Fruit fly (Drosophila melanogaster): ENCODE data around the gene CG13926.

CG13926 gene

dm6 chr3L:1648690-1649355 lies 30.9 kb upstream of the CG13926 start, which contains the start of gene CG13920 (continued):
- no peak for TF ChIP-seq phol (tag; optimal IDR thresholded peaks at IDR 0.05)
- no peak for TF ChIP-seq mam (GFP tag; optimal IDR thresholded peaks at IDR 0.05)

dm6 chr3L:1647276-1647919 lies 29.4 kb upstream of the CG13926 start, which contains the start of the genes CG17249 and Bro:
Gene CG17249 (minus strand): TSS chr3L:1647464.
Gene Bro (plus strand): TSS chr3L:1647869.
- TF ChIP-seq CG9817 (tag; optimal IDR thresholded peaks at IDR 0.05) (peak; percentile 16), NfI (GFP tag; optimal IDR thresholded peaks at IDR 0.05) (peak; percentile 43), Dll (GFP tag; IDR thresholded peaks at IDR 0.05; ENCODE audit: partially characterized antibody) (0 out of 4 replicates have a peak, but pooled peaks have one; percentile 19), CG17829 (tag; optimal IDR thresholded peaks at IDR 0.05) (peak; percentile 3), p53 (GFP tag; optimal IDR thresholded peaks at IDR 0.05) (no peak), CG12942 (GFP tag; optimal IDR thresholded peaks at IDR 0.05) (peak; percentile 9), lilli (GFP tag; optimal IDR thresholded peaks at IDR 0.05) (peak; percentile 72), CG11723 (GFP tag; optimal IDR thresholded peaks at IDR 0.05) (no peak), ken (GFP tag; IDR thresholded peaks at IDR 0.05) (peak; percentile 69), CG6272 (GFP tag; IDR thresholded peaks at IDR 0.05) (no peak), tx (GFP tag; optimal IDR thresholded peaks at IDR 0.05) (no peak), pzg (GFP tag; optimal IDR thresholded peaks at IDR 0.05) (peak; percentile 93), CG14441 (GFP tag; IDR thresholded peaks at IDR 0.05) (no peak), exex (tag; optimal IDR thresholded peaks at IDR 0.05) (no peak), mam (GFP tag; optimal IDR thresholded peaks at IDR 0.05) (peak; percentile 21), gcm (GFP tag; optimal IDR thresholded peaks at IDR 0.05) (no peak), Ptx1 (GFP tag; IDR thresholded peaks at IDR 0.05) (0 out of 2 replicates have a peak, but pooled peaks have one; percentile 27), CG6254 (GFP tag; optimal IDR thresholded peaks at IDR 0.05) (no peak), CG13424 (tag; optimal IDR thresholded peaks at IDR 0.05) (no peak), Dip3 (GFP tag; optimal IDR thresholded peaks at IDR 0.05) (peak; percentile 45), CHES-1-like (GFP tag; optimal IDR thresholded peaks at IDR 0.05) (peak; percentile 55), trh (GFP tag; optimal IDR thresholded peaks at IDR 0.05) (no peak), CG3838 (GFP tag; optimal IDR thresholded peaks at IDR 0.05) (peak; percentile 53), B-H2 (GFP tag; optimal IDR thresholded peaks at IDR 0.05) (peak; percentile 80), ranshi (GFP tag; IDR thresholded peaks at IDR 0.05) (no peak), CG2116 (GFP tag; optimal IDR thresholded peaks at IDR 0.05) (peak; percentile 45), al (GFP tag; IDR thresholded peaks at IDR 0.05) (no peak), nmo (GFP tag; optimal IDR thresholded peaks at IDR 0.05) (peak; percentile 31), CG10321 (GFP tag; IDR thresholded peaks at IDR 0.05) (peak; percentile 28; the same call in 1 of the 2 replicates), Pdp1 (GFP tag; optimal IDR thresholded peaks at IDR 0.05) (peak in 1 of 2 experiments; percentile 62), Hr51 (GFP tag; optimal IDR thresholded peaks at IDR 0.05) (peak in 1 of 2 experiments; percentile 57), CG4617 (GFP tag; optimal IDR thresholded peaks at IDR 0.05; ENCODE audit: borderline replicate concordance) (peak; percentile 62), Dref (GFP tag; IDR thresholded peaks at IDR 0.05) (peak; percentile 40; the same call in 1 of the 2 replicates), HLH54F (GFP tag; optimal IDR thresholded peaks at IDR 0.05) (peak; percentile 55), schlank (tag; optimal IDR thresholded peaks at IDR 0.05) (no peak), CG42726 (GFP tag; IDR thresholded peaks at IDR 0.05; ENCODE audit: partially characterized antibody) (no peak), E2f2 (GFP tag; IDR thresholded peaks at IDR 0.05) (peak; percentile 97), CG4707 (GFP tag; optimal IDR thresholded peaks at IDR 0.05) (no peak), MESR4 (GFP tag; optimal IDR thresholded peaks at IDR 0.05) (peak; percentile 78), hth (optimal IDR thresholded peaks at IDR 0.05) (no peak), CG34224 (GFP tag; IDR thresholded peaks at IDR 0.05; ENCODE audit: partially characterized antibody) (no peak), Dad (GFP tag; optimal IDR thresholded peaks at IDR 0.05) (peak; percentile 8), CG10462 (GFP tag; optimal IDR thresholded peaks at IDR 0.05) (peak; percentile 28), CG8765 (GFP tag; IDR thresholded peaks at IDR 0.05) (no peak), CG3995 (GFP tag; optimal IDR thresholded peaks at IDR 0.05) (peak; percentile 5)
